Fruit fly (Drosophila melanogaster) whole organism, pupa: ENCODE data around the gene Ccn.

Experiments
- CG15710 ChIP-seq: fragments of 200-800 bp; sonication (Bioruptor generic); optimal IDR thresholded peaks from 2 replicates; lab custom pipeline; 2018; ENCODE audit warnings: missing biosample characterization, mild to moderate bottlenecking, missing genetic modification characterization, moderate library complexity
- CG32121 ChIP-seq: fragments of 200-800 bp; sonication (Bioruptor generic); IDR thresholded peaks from 2 replicates; pipeline ENCODE4 v1.3.6; 2022; ENCODE audit warnings: missing biosample characterization, missing genetic modification characterization
- CG4496 ChIP-seq: fragments of 200-800 bp; sonication (Bioruptor generic); IDR thresholded peaks from 3 replicates; pipeline ENCODE4 v1.3.6; 2022; ENCODE audit warnings: missing biosample characterization, missing genetic modification characterization
- CG8159 ChIP-seq: fragments of 200-800 bp; sonication (Bioruptor generic); optimal IDR thresholded peaks from 3 replicates; lab custom pipeline; 2018; ENCODE audit warnings: missing biosample characterization, mild to moderate bottlenecking, missing genetic modification characterization, moderate library complexity
- CG8301 ChIP-seq: fragments of 200-800 bp; sonication (Bioruptor generic); optimal IDR thresholded peaks from 2 replicates; lab custom pipeline; 2018; ENCODE audit warnings: missing biosample characterization, mild to moderate bottlenecking, missing genetic modification characterization
- CG9948 ChIP-seq: fragments of 200-800 bp; sonication (Bioruptor generic); optimal IDR thresholded peaks from 2 replicates; lab custom pipeline; 2018; ENCODE audit warnings: missing biosample characterization, mild to moderate bottlenecking, missing genetic modification characterization, moderate library complexity
- EcR ChIP-seq: fragments of 200-800 bp; sonication (Bioruptor generic); optimal IDR thresholded peaks from 3 replicates; lab custom pipeline; 2019; ENCODE audit warnings: missing biosample characterization, missing genetic modification characterization, mild to moderate bottlenecking, moderate library complexity, missing genetic modification reagents
- Ets98B ChIP-seq: fragments of 200-800 bp; sonication (Bioruptor generic); IDR thresholded peaks from 2 replicates; pipeline ENCODE4 v1.3.6; 2022; ENCODE audit warnings: missing biosample characterization, missing genetic modification characterization
- Pif1B ChIP-seq: fragments of 200-800 bp; sonication (Bioruptor generic); optimal IDR thresholded peaks from 3 replicates; lab custom pipeline; 2016; ENCODE audit warnings: missing biosample characterization, missing genetic modification characterization
- fd96Ca ChIP-seq: fragments of 200-800 bp; sonication (Bioruptor generic); IDR thresholded peaks from 3 replicates; pipeline ENCODE4 v1.3.6; 2022; ENCODE audit warnings: missing biosample characterization, missing genetic modification characterization

dm6 chr3L:17754285-17754684 lies 64.5 kb downstream of the Ccn start:
- TF ChIP-seq fd96Ca (GFP tag; lab: Robert Waterston, UW) (no peak), Ets98B (GFP tag; lab: Robert Waterston, UW) (no peak), CG9948 (no peak), CG32121 (no peak), EcR (GFP tag; lab: Kevin White, UChicago) (no peak), CG8159 (tag; lab: Kevin White, UChicago) (no peak), Pif1B (GFP tag; lab: Kevin White, UChicago) (no peak), CG15710 (tag; lab: Kevin White, UChicago) (no peak), CG4496 (no peak), CG8301 (tag; lab: Kevin White, UChicago) (no peak)
